Fruit fly (Drosophila melanogaster) whole organism, embryonic: Measurements from ENCODE around the gene Gale.
A peak's percentile ranks its signal among the peaks of the same experiment; 100 is the strongest.

ENCODE experiments used
- Asciz ChIP-seq: fragments of 200-800 bp; sonication (Bioruptor generic); optimal IDR thresholded peaks from 2 replicates; lab custom pipeline; 2017; ENCODE audit warnings: missing biosample characterization, mild to moderate bottlenecking, missing genetic modification characterization, missing genetic modification reagents
- B-H1 ChIP-seq: fragments of 200-800 bp; sonication (Bioruptor generic); IDR thresholded peaks from 3 replicates; pipeline ENCODE4 v1.3.6; 2022; ENCODE audit warnings: missing biosample characterization, missing genetic modification characterization
- CG11398 ChIP-seq: fragments of 200-800 bp; sonication (Bioruptor generic); optimal IDR thresholded peaks from 2 replicates; lab custom pipeline; 2016; ENCODE audit warnings: missing biosample characterization, missing genetic modification characterization
- CG12299 ChIP-seq: fragments of 200-800 bp; sonication (Bioruptor generic); optimal IDR thresholded peaks from 2 replicates; lab custom pipeline; 2018; ENCODE audit warnings: missing biosample characterization, mild to moderate bottlenecking, missing genetic modification characterization
- CG13123 ChIP-seq: fragments of 200-800 bp; sonication (Bioruptor generic); optimal IDR thresholded peaks from 2 replicates; lab custom pipeline; 2016; ENCODE audit warnings: missing biosample characterization, missing genetic modification characterization
- CG13287 ChIP-seq: fragments of 200-800 bp; sonication (Bioruptor generic); IDR thresholded peaks from 2 replicates; pipeline ENCODE4 v1.3.6; 2022; ENCODE audit warnings: missing biosample characterization, missing genetic modification characterization; ENCODE audit not compliant: partially characterized antibody
- CG14014 ChIP-seq: fragments of 200-800 bp; sonication (Bioruptor generic); IDR thresholded peaks from 2 replicates; pipeline ENCODE4 v1.3.6; 2022; ENCODE audit warnings: missing biosample characterization, missing genetic modification characterization
- CG14965 ChIP-seq: fragments of 200-800 bp; sonication (Bioruptor generic); optimal IDR thresholded peaks from 2 replicates; lab custom pipeline; 2016; ENCODE audit warnings: missing biosample characterization, missing genetic modification characterization, borderline replicate concordance
- CG1792 ChIP-seq: fragments of 200-800 bp; sonication (Bioruptor generic); optimal IDR thresholded peaks from 2 replicates; lab custom pipeline; 2016; ENCODE audit warnings: missing biosample characterization, missing genetic modification characterization
- CG18619 ChIP-seq: fragments of 200-800 bp; sonication (Bioruptor generic); optimal IDR thresholded peaks from 3 replicates; lab custom pipeline; 2017; ENCODE audit warnings: missing biosample characterization, mild to moderate bottlenecking, missing genetic modification characterization
- CG2120 ChIP-seq: fragments of 200-800 bp; sonication (Bioruptor generic); optimal IDR thresholded peaks from 3 replicates; lab custom pipeline; 2016; ENCODE audit warnings: missing biosample characterization, missing genetic modification characterization
- CG30403 ChIP-seq: fragments of 200-800 bp; sonication (Bioruptor generic); optimal IDR thresholded peaks from 3 replicates; lab custom pipeline; 2016; ENCODE audit warnings: missing biosample characterization, missing genetic modification characterization
- CG3281 ChIP-seq: fragments of 200-800 bp; sonication (Bioruptor generic); optimal IDR thresholded peaks from 3 replicates; lab custom pipeline; 2017; ENCODE audit warnings: missing biosample characterization, mild to moderate bottlenecking, missing genetic modification characterization
- CG4328 ChIP-seq: fragments of 200-800 bp; sonication (Bioruptor generic); optimal IDR thresholded peaks from 3 replicates; lab custom pipeline; 2017; ENCODE audit warnings: missing biosample characterization, missing genetic modification reagents, missing genetic modification characterization
- CG6683 ChIP-seq: fragments of 200-800 bp; sonication (Bioruptor generic); optimal IDR thresholded peaks from 2 replicates; lab custom pipeline; 2017; ENCODE audit warnings: missing biosample characterization, mild to moderate bottlenecking, missing genetic modification characterization, missing genetic modification reagents
- Dfd ChIP-seq, 2 experiments: fragments of >200 bp; optimal IDR thresholded peaks; 2 replicates each; lab custom pipeline; 2017; ENCODE audit warnings: missing biosample characterization in 2 of 2, missing genetic modification characterization in 2 of 2
- Doc3 ChIP-seq: fragments of 200-800 bp; sonication (Bioruptor generic); IDR thresholded peaks from 3 replicates; pipeline ENCODE4 v1.3.6; 2022; ENCODE audit warnings: missing biosample characterization, missing genetic modification characterization; ENCODE audit not compliant: partially characterized antibody
- Fer3 ChIP-seq: fragments of 200-800 bp; sonication (Bioruptor generic); optimal IDR thresholded peaks from 2 replicates; lab custom pipeline; 2018; ENCODE audit warnings: missing biosample characterization, mild to moderate bottlenecking, missing genetic modification characterization, moderate library complexity
- GATAe ChIP-seq: fragments of 200-800 bp; sonication (Bioruptor generic); conservative IDR thresholded peaks from 2 replicates; pipeline ENCODE4 v1.3.6; 2022; ENCODE audit warnings: missing biosample characterization, missing genetic modification characterization
- HLH54F ChIP-seq: fragments of 200-800 bp; sonication (Bioruptor generic); optimal IDR thresholded peaks from 3 replicates; lab custom pipeline; 2016; ENCODE audit warnings: missing biosample characterization, missing genetic modification characterization
- HmgZ ChIP-seq: fragments of 200-800 bp; sonication (Bioruptor generic); optimal IDR thresholded peaks from 2 replicates; lab custom pipeline; 2018; ENCODE audit warnings: missing biosample characterization, mild to moderate bottlenecking, missing genetic modification characterization
- Hr3 ChIP-seq: fragments of 200-800 bp; sonication (Bioruptor generic); optimal IDR thresholded peaks from 3 replicates; lab custom pipeline; 2016; ENCODE audit warnings: missing biosample characterization, missing genetic modification characterization
- Nf-YC ChIP-seq: fragments of 200-800 bp; optimal IDR thresholded peaks from 3 replicates; lab custom pipeline; 2019; ENCODE audit warnings: missing biosample characterization, mild to moderate bottlenecking, missing genetic modification characterization, moderate library complexity
- Opbp ChIP-seq: fragments of 200-800 bp; sonication (Bioruptor generic); IDR thresholded peaks from 3 replicates; pipeline ENCODE4 v1.3.6; 2022; ENCODE audit warnings: missing biosample characterization, missing genetic modification characterization; ENCODE audit not compliant: partially characterized antibody
- Optix ChIP-seq: fragments of 200-800 bp; sonication (Bioruptor generic); IDR thresholded peaks from 3 replicates; pipeline ENCODE4 v1.3.6; 2022; ENCODE audit warnings: missing biosample characterization, missing genetic modification characterization
- Sox102F ChIP-seq: fragments of 200-800 bp; sonication (Bioruptor generic); optimal IDR thresholded peaks from 2 replicates; lab custom pipeline; 2018; ENCODE audit warnings: missing biosample characterization, mild to moderate bottlenecking, missing genetic modification characterization, moderate library complexity
- Xrp1 ChIP-seq: fragments of 200-800 bp; sonication (Bioruptor generic); IDR thresholded peaks from 2 replicates; pipeline ENCODE4 v1.3.6; 2022; ENCODE audit warnings: missing biosample characterization, missing genetic modification characterization
- abd-A ChIP-seq: fragments of 200-800 bp; sonication (Bioruptor generic); optimal IDR thresholded peaks from 3 replicates; lab custom pipeline; 2019; ENCODE audit warnings: missing biosample characterization, mild to moderate bottlenecking, missing genetic modification characterization, moderate library complexity
- da ChIP-seq: fragments of 200-800 bp; sonication (Bioruptor generic); optimal IDR thresholded peaks from 2 replicates; lab custom pipeline; 2016; ENCODE audit warnings: missing biosample characterization, missing genetic modification characterization
- danr ChIP-seq: fragments of 200-800 bp; sonication (Bioruptor generic); IDR thresholded peaks from 2 replicates; pipeline ENCODE4 v1.3.6; 2022; ENCODE audit warnings: missing biosample characterization, missing genetic modification characterization
- ems ChIP-seq: fragments of 200-800 bp; sonication (Bioruptor generic); optimal IDR thresholded peaks from 3 replicates; lab custom pipeline; 2016; ENCODE audit warnings: missing biosample characterization, missing genetic modification characterization
- esg ChIP-seq: fragments of 200-800 bp; sonication (Bioruptor generic); conservative IDR thresholded peaks from 2 replicates; pipeline ENCODE4 v1.3.6; 2022; ENCODE audit warnings: missing biosample characterization, missing genetic modification characterization
- fd102C ChIP-seq: fragments of 200-800 bp; sonication (Bioruptor generic); optimal IDR thresholded peaks from 2 replicates; lab custom pipeline; 2018; ENCODE audit warnings: missing biosample characterization, mild to moderate bottlenecking, missing genetic modification characterization, moderate library complexity
- gcm2 ChIP-seq: fragments of 200-800 bp; sonication (Bioruptor generic); optimal IDR thresholded peaks from 2 replicates; lab custom pipeline; 2016; ENCODE audit warnings: missing biosample characterization, missing genetic modification characterization
- h ChIP-seq: fragments of >200 bp; optimal IDR thresholded peaks from 2 replicates; lab custom pipeline; 2017
- hkb ChIP-seq, 2 experiments: fragments of 200-800 bp in 1 of 2; fragments of >200 bp in 1 of 2; sonication (Bioruptor generic) in 1 of 2; IDR thresholded peaks in 1 of 2; optimal IDR thresholded peaks in 1 of 2; 2 replicates each; pipeline versions ENCODE4 v1.3.6 to Lab custom; 2017 to 2022; ENCODE audit warnings: missing biosample characterization in 1 of 2, missing genetic modification characterization in 1 of 2
- jigr1 ChIP-seq: fragments of 200-800 bp; sonication (Bioruptor generic); IDR thresholded peaks from 3 replicates; pipeline ENCODE4 v1.3.6; 2022; ENCODE audit warnings: missing biosample characterization, missing genetic modification characterization
- kni ChIP-seq: fragments of 200-800 bp; sonication (Bioruptor generic); optimal IDR thresholded peaks from 3 replicates; lab custom pipeline; 2017; ENCODE audit warnings: mild to moderate bottlenecking, missing biosample characterization, missing genetic modification reagents, missing genetic modification characterization
- nau ChIP-seq: fragments of 200-800 bp; sonication (Bioruptor generic); optimal IDR thresholded peaks from 3 replicates; lab custom pipeline; 2017; ENCODE audit warnings: missing biosample characterization, mild to moderate bottlenecking, missing genetic modification characterization, missing genetic modification reagents
- nerfin-2 ChIP-seq: fragments of 200-800 bp; sonication (Bioruptor generic); IDR thresholded peaks from 2 replicates; pipeline ENCODE4 v1.3.6; 2022; ENCODE audit warnings: missing biosample characterization, missing genetic modification characterization; ENCODE audit not compliant: partially characterized antibody
- nom ChIP-seq: fragments of 200-800 bp; sonication (Bioruptor generic); optimal IDR thresholded peaks from 2 replicates; lab custom pipeline; 2017; ENCODE audit warnings: missing biosample characterization, missing genetic modification characterization, mild to moderate bottlenecking, moderate library complexity, missing genetic modification reagents
- onecut ChIP-seq: fragments of 200-800 bp; sonication (Bioruptor generic); IDR thresholded peaks from 2 replicates; pipeline ENCODE4 v1.3.6; 2022; ENCODE audit warnings: missing biosample characterization, missing genetic modification characterization
- salm ChIP-seq: fragments of 200-800 bp; sonication (Bioruptor generic); optimal IDR thresholded peaks from 2 replicates; lab custom pipeline; 2018; ENCODE audit warnings: missing biosample characterization, mild to moderate bottlenecking, missing genetic modification characterization
- sc ChIP-seq, 3 experiments: fragments of >200 bp in 2 of 3; fragments of 200-800 bp in 1 of 3; sonication (Bioruptor generic) in 1 of 3; optimal IDR thresholded peaks; 2 replicates in 2 of 3; 3 replicates in 1 of 3; lab custom pipeline; 2017; ENCODE audit warnings: mild to moderate bottlenecking in 1 of 3, missing biosample characterization in 1 of 3, missing genetic modification characterization in 1 of 3, missing genetic modification reagents in 1 of 3
- sima ChIP-seq: fragments of 200-800 bp; sonication (Bioruptor generic); optimal IDR thresholded peaks from 2 replicates; lab custom pipeline; 2016; ENCODE audit warnings: missing biosample characterization, missing genetic modification characterization
- slbo ChIP-seq: fragments of 200-800 bp; sonication (Bioruptor generic); IDR thresholded peaks from 2 replicates; pipeline ENCODE4 v1.3.6; 2022; ENCODE audit warnings: missing biosample characterization, missing genetic modification characterization
- twi ChIP-seq: fragments of 200-800 bp; optimal IDR thresholded peaks from 2 replicates; lab custom pipeline; 2019; ENCODE audit warnings: missing biosample characterization, mild to moderate bottlenecking, missing genetic modification characterization, moderate library complexity
- usp ChIP-seq: fragments of >200 bp; optimal IDR thresholded peaks from 2 replicates; lab custom pipeline; 2017; ENCODE audit warnings: missing biosample characterization, missing genetic modification characterization
- wdn ChIP-seq: fragments of 200-800 bp; sonication (Bioruptor generic); IDR thresholded peaks from 2 replicates; pipeline ENCODE4 v1.3.6; 2022; ENCODE audit warnings: missing biosample characterization, missing genetic modification characterization

Gene Gale

dm6 chr3L:615425-616046, 32.8 kb upstream of the Gale start (continued):
- TF ChIP-seq Fer3 (tag; lab: Kevin White, UChicago) = peak; percentile 86
- no peak for TF ChIP-seq Doc3
- TF ChIP-seq CG14965 (GFP tag; lab: Kevin White, UChicago) = peak; percentile 45
- TF ChIP-seq h (lab: Kevin White, UChicago) = no peak
- no peak for TF ChIP-seq Dfd (GFP tag; optimal IDR thresholded peaks at IDR 0.05; lab: Kevin White, UChicago)
- peak; percentile 51; the same call in 1 of the 2 replicates for TF ChIP-seq wdn (GFP tag; lab: Robert Waterston, UW)
- no peak for TF ChIP-seq CG13287 (GFP tag; lab: Robert Waterston, UW)
- TF ChIP-seq hkb (optimal IDR thresholded peaks at IDR 0.05; lab: Kevin White, UChicago) = no peak
- peak; percentile 92 for TF ChIP-seq hkb (GFP tag; IDR thresholded peaks at IDR 0.05; lab: Robert Waterston, UW)
- peak; percentile 90 for TF ChIP-seq B-H1
- TF ChIP-seq Asciz (GFP tag; lab: Kevin White, UChicago) = peak; percentile 89
- peak; percentile 75 for TF ChIP-seq GATAe (GFP tag; lab: Robert Waterston, UW)
- TF ChIP-seq danr = peak; percentile 48; the same call in 1 of the 2 replicates
- peak; percentile 93 for TF ChIP-seq Sox102F (GFP tag; lab: Kevin White, UChicago)
- TF ChIP-seq CG4328 (GFP tag; lab: Kevin White, UChicago) = peak; percentile 30
- no peak for TF ChIP-seq nom (GFP tag; lab: Kevin White, UChicago)
- peak; percentile 79 for TF ChIP-seq CG13123 (GFP tag; lab: Kevin White, UChicago)
- peak; percentile 52 for TF ChIP-seq CG6683 (GFP tag; lab: Kevin White, UChicago)
- TF ChIP-seq HmgZ (tag; lab: Kevin White, UChicago) = peak; percentile 69
- peak; percentile 80; the same call in 2 of the 3 replicates for TF ChIP-seq jigr1 (GFP tag; lab: Robert Waterston, UW)
- no peak for TF ChIP-seq kni (GFP tag; lab: Kevin White, UChicago)
- TF ChIP-seq CG1792 (GFP tag; lab: Kevin White, UChicago) = peak; percentile 78
- no peak for TF ChIP-seq nerfin-2 (GFP tag; lab: Robert Waterston, UW)
- TF ChIP-seq CG11398 (GFP tag; lab: Kevin White, UChicago) = peak; percentile 77
- TF ChIP-seq salm (tag; lab: Kevin White, UChicago) = peak; percentile 80
- peak; percentile 84 for TF ChIP-seq nau (GFP tag; lab: Kevin White, UChicago)
- no peak for TF ChIP-seq sc (optimal IDR thresholded peaks at IDR 0.05; lab: Kevin White, UChicago)
- peak; percentile 82 for TF ChIP-seq sc (GFP tag; optimal IDR thresholded peaks at IDR 0.05; lab: Kevin White, UChicago)
- peak; percentile 50 for TF ChIP-seq gcm2 (GFP tag; lab: Kevin White, UChicago)
- TF ChIP-seq esg (GFP tag; lab: Robert Waterston, UW) = peak; percentile 90
- TF ChIP-seq da (GFP tag; lab: Kevin White, UChicago) = peak; percentile 65
- TF ChIP-seq CG14014 (GFP tag; lab: Robert Waterston, UW) = peak; percentile 86
- peak; percentile 89 for TF ChIP-seq Hr3 (GFP tag; lab: Kevin White, UChicago)
- TF ChIP-seq CG3281 = peak; percentile 77
- TF ChIP-seq Nf-YC (tag; lab: Kevin White, UChicago) = peak; percentile 13
- no peak for TF ChIP-seq abd-A
- peak; percentile 93 for TF ChIP-seq CG30403 (GFP tag; lab: Kevin White, UChicago)
- TF ChIP-seq ems (GFP tag; lab: Kevin White, UChicago) = peak; percentile 59
- TF ChIP-seq Optix (GFP tag; lab: Robert Waterston, UW) = 0 out of 3 replicates have a peak, but pooled peaks have one; percentile 48
- TF ChIP-seq slbo = peak; percentile 81
- TF ChIP-seq sima = peak; percentile 68
- peak; percentile 92 for TF ChIP-seq Xrp1
- no peak for TF ChIP-seq usp (GFP tag; lab: Kevin White, UChicago)
- TF ChIP-seq CG18619 = peak; percentile 80
- no peak for TF ChIP-seq fd102C (GFP tag; lab: Kevin White, UChicago)
- peak; percentile 56 for TF ChIP-seq CG12299 (tag; lab: Kevin White, UChicago)
- no peak for TF ChIP-seq Opbp (GFP tag; lab: Robert Waterston, UW)
- TF ChIP-seq CG2120 (GFP tag; lab: Kevin White, UChicago) = peak; percentile 69
- TF ChIP-seq onecut (GFP tag; lab: Robert Waterston, UW) = peak; percentile 68
- peak; percentile 35 for TF ChIP-seq HLH54F (GFP tag; lab: Kevin White, UChicago)
- peak; percentile 30 for TF ChIP-seq twi
